Fruit fly (Drosophila melanogaster) whole organism, embryonic: ENCODE data around the gene Ppi1.
A peak's percentile ranks its signal among the peaks of the same experiment; 100 is the strongest.

Experiments used
- Atf-2 ChIP-seq: fragments of 200-800 bp; sonication (Bioruptor generic); optimal IDR thresholded peaks from 2 replicates; lab custom pipeline; 2016; ENCODE audit warnings: missing biosample characterization, missing genetic modification characterization
- CG10462 ChIP-seq: fragments of 200-800 bp; sonication (Bioruptor generic); optimal IDR thresholded peaks from 2 replicates; lab custom pipeline; 2016; ENCODE audit warnings: missing biosample characterization, missing genetic modification characterization
- CG10654 ChIP-seq: fragments of 200-800 bp; sonication (Bioruptor generic); optimal IDR thresholded peaks from 2 replicates; lab custom pipeline; 2016; ENCODE audit warnings: missing biosample characterization, missing genetic modification characterization
- CG10979 ChIP-seq: fragments of 200-800 bp; sonication (Bioruptor generic); optimal IDR thresholded peaks from 2 replicates; lab custom pipeline; 2018; ENCODE audit warnings: missing biosample characterization, mild to moderate bottlenecking, missing genetic modification characterization, moderate library complexity
- CG12104 ChIP-seq: fragments of 200-800 bp; sonication (Bioruptor generic); optimal IDR thresholded peaks from 3 replicates; lab custom pipeline; 2016; ENCODE audit warnings: missing biosample characterization, missing genetic modification characterization
- CG13775 ChIP-seq: fragments of 200-800 bp; sonication (Bioruptor generic); optimal IDR thresholded peaks from 3 replicates; lab custom pipeline; 2017; ENCODE audit warnings: missing biosample characterization, mild to moderate bottlenecking, missing genetic modification characterization
- CG14965 ChIP-seq: fragments of 200-800 bp; sonication (Bioruptor generic); optimal IDR thresholded peaks from 2 replicates; lab custom pipeline; 2016; ENCODE audit warnings: missing biosample characterization, missing genetic modification characterization, borderline replicate concordance
- CG1603 ChIP-seq: fragments of 200-800 bp; sonication (Bioruptor generic); optimal IDR thresholded peaks from 2 replicates; lab custom pipeline; 2019; ENCODE audit warnings: missing biosample characterization, mild to moderate bottlenecking, missing genetic modification characterization, moderate library complexity
- CG18262 ChIP-seq: fragments of 200-800 bp; optimal IDR thresholded peaks from 3 replicates; lab custom pipeline; 2019; ENCODE audit warnings: missing biosample characterization, mild to moderate bottlenecking, missing genetic modification characterization, moderate library complexity
- CG18476 ChIP-seq: fragments of 200-800 bp; sonication (Bioruptor generic); optimal IDR thresholded peaks from 2 replicates; lab custom pipeline; 2016; ENCODE audit warnings: missing biosample characterization, mild to moderate bottlenecking, missing genetic modification characterization
- CG3726 ChIP-seq: fragments of 200-800 bp; sonication (Bioruptor generic); IDR thresholded peaks from 3 replicates; pipeline ENCODE4, ENCODE4 v1.3.6; 2022; ENCODE audit warnings: missing biosample characterization, missing genetic modification characterization
- CG4820 ChIP-seq: fragments of 200-800 bp; sonication (Bioruptor generic); optimal IDR thresholded peaks from 3 replicates; lab custom pipeline; 2016; ENCODE audit warnings: missing biosample characterization, missing genetic modification characterization
- CG5180 ChIP-seq: fragments of 200-800 bp; sonication (Bioruptor generic); optimal IDR thresholded peaks from 3 replicates; lab custom pipeline; 2017; ENCODE audit warnings: missing biosample characterization, missing genetic modification characterization, mild to moderate bottlenecking, moderate library complexity, missing genetic modification reagents
- CG6254 ChIP-seq: fragments of 200-800 bp; sonication (Bioruptor generic); optimal IDR thresholded peaks from 3 replicates; lab custom pipeline; 2017; ENCODE audit warnings: mild to moderate bottlenecking, missing biosample characterization, missing genetic modification reagents, missing genetic modification characterization
- Dad ChIP-seq: fragments of 200-800 bp; sonication (Bioruptor generic); optimal IDR thresholded peaks from 3 replicates; lab custom pipeline; 2016; ENCODE audit warnings: missing biosample characterization, missing genetic modification characterization
- Drgx ChIP-seq: fragments of 200-800 bp; sonication (Bioruptor generic); IDR thresholded peaks from 2 replicates; pipeline ENCODE4 v1.3.6; 2022; ENCODE audit warnings: missing biosample characterization, missing genetic modification characterization
- E2f1 ChIP-seq: fragments of 200-800 bp; sonication (Bioruptor generic); IDR thresholded peaks from 2 replicates; pipeline ENCODE4 v1.3.6; 2022; ENCODE audit warnings: missing biosample characterization, missing genetic modification characterization
- Fer3 ChIP-seq: fragments of 200-800 bp; sonication (Bioruptor generic); optimal IDR thresholded peaks from 2 replicates; lab custom pipeline; 2018; ENCODE audit warnings: missing biosample characterization, mild to moderate bottlenecking, missing genetic modification characterization, moderate library complexity
- HmgZ ChIP-seq: fragments of 200-800 bp; sonication (Bioruptor generic); optimal IDR thresholded peaks from 2 replicates; lab custom pipeline; 2018; ENCODE audit warnings: missing biosample characterization, mild to moderate bottlenecking, missing genetic modification characterization
- Kr ChIP-seq: fragments of 200-800 bp; sonication (Bioruptor generic); optimal IDR thresholded peaks from 2 replicates; lab custom pipeline; 2017; ENCODE audit warnings: missing biosample characterization, mild to moderate bottlenecking, missing genetic modification characterization
- Lim3 ChIP-seq: fragments of 200-800 bp; sonication (Bioruptor generic); IDR thresholded peaks from 2 replicates; pipeline ENCODE4 v1.3.6; 2022; ENCODE audit warnings: missing biosample characterization, missing genetic modification characterization
- Lpt ChIP-seq: fragments of >200 bp; optimal IDR thresholded peaks from 2 replicates; lab custom pipeline; 2018; ENCODE audit warnings: missing biosample characterization, missing genetic modification characterization
- Med ChIP-seq: fragments of 200-800 bp; sonication (Bioruptor generic); peaks from one replicate; lab custom pipeline; 2016; ENCODE audit warnings: missing biosample characterization, missing genetic modification characterization, mild to moderate bottlenecking, inconsistent platforms, moderate library complexity
- Opbp ChIP-seq: fragments of 200-800 bp; sonication (Bioruptor generic); IDR thresholded peaks from 3 replicates; pipeline ENCODE4 v1.3.6; 2022; ENCODE audit warnings: missing biosample characterization, missing genetic modification characterization; ENCODE audit not compliant: partially characterized antibody
- Rx ChIP-seq: fragments of 200-800 bp; sonication (Bioruptor generic); IDR thresholded peaks from 2 replicates; pipeline ENCODE4 v1.3.6; 2022; ENCODE audit warnings: missing biosample characterization, missing genetic modification characterization
- Xrp1 ChIP-seq: fragments of 200-800 bp; sonication (Bioruptor generic); IDR thresholded peaks from 2 replicates; pipeline ENCODE4 v1.3.6; 2022; ENCODE audit warnings: missing biosample characterization, missing genetic modification characterization
- abd-A ChIP-seq: fragments of 200-800 bp; sonication (Bioruptor generic); optimal IDR thresholded peaks from 3 replicates; lab custom pipeline; 2019; ENCODE audit warnings: missing biosample characterization, mild to moderate bottlenecking, missing genetic modification characterization, moderate library complexity
- al ChIP-seq: fragments of 200-800 bp; sonication (Bioruptor generic); IDR thresholded peaks from 2 replicates; pipeline ENCODE4 v1.3.6; 2022; ENCODE audit warnings: missing biosample characterization, missing genetic modification characterization
- cg ChIP-seq: fragments of 200-800 bp; sonication (Bioruptor generic); optimal IDR thresholded peaks from 3 replicates; lab custom pipeline; 2019; ENCODE audit warnings: missing biosample characterization, mild to moderate bottlenecking, missing genetic modification characterization, moderate library complexity
- ci ChIP-seq: fragments of 200-800 bp; sonication (Bioruptor generic); IDR thresholded peaks from 3 replicates; pipeline ENCODE4 v1.3.6; 2022; ENCODE audit warnings: missing biosample characterization, missing genetic modification characterization
- croc ChIP-seq: fragments of 200-800 bp; sonication (Bioruptor generic); conservative IDR thresholded peaks from 3 replicates; pipeline ENCODE4 v1.3.6; 2022; ENCODE audit warnings: missing biosample characterization, missing genetic modification characterization
- cwo ChIP-seq: fragments of 200-800 bp; sonication (Bioruptor generic); optimal IDR thresholded peaks from 3 replicates; lab custom pipeline; 2017; ENCODE audit warnings: missing biosample characterization, missing genetic modification characterization, mild to moderate bottlenecking, moderate library complexity, missing genetic modification reagents
- emc ChIP-seq: fragments of 200-800 bp; sonication (Bioruptor generic); optimal IDR thresholded peaks from 2 replicates; lab custom pipeline; 2016; ENCODE audit warnings: missing biosample characterization, missing genetic modification characterization
- exex ChIP-seq: fragments of 200-800 bp; sonication (Bioruptor generic); optimal IDR thresholded peaks from 4 replicates; lab custom pipeline; 2018; ENCODE audit warnings: missing biosample characterization, mild to moderate bottlenecking, missing genetic modification characterization, moderate library complexity
- fd102C ChIP-seq: fragments of 200-800 bp; sonication (Bioruptor generic); optimal IDR thresholded peaks from 2 replicates; lab custom pipeline; 2018; ENCODE audit warnings: missing biosample characterization, mild to moderate bottlenecking, missing genetic modification characterization, moderate library complexity
- fru ChIP-seq: fragments of >200 bp; optimal IDR thresholded peaks from 2 replicates; lab custom pipeline; 2017
- ftz-f1 ChIP-seq: fragments of 200-800 bp; sonication (Bioruptor generic); optimal IDR thresholded peaks from 2 replicates; lab custom pipeline; 2016; ENCODE audit warnings: missing biosample characterization, missing genetic modification characterization
- gro ChIP-seq: fragments of 200-800 bp; sonication (Bioruptor generic); optimal IDR thresholded peaks from 2 replicates; lab custom pipeline; 2016; ENCODE audit warnings: missing biosample characterization, missing genetic modification characterization
- jigr1 ChIP-seq: fragments of 200-800 bp; sonication (Bioruptor generic); IDR thresholded peaks from 3 replicates; pipeline ENCODE4 v1.3.6; 2022; ENCODE audit warnings: missing biosample characterization, missing genetic modification characterization
- lov ChIP-seq, 2 experiments: fragments of 200-800 bp in 1 of 2; fragments of >200 bp in 1 of 2; sonication (Bioruptor generic) in 1 of 2; IDR thresholded peaks in 1 of 2; optimal IDR thresholded peaks in 1 of 2; 2 replicates in 1 of 2; 3 replicates in 1 of 2; pipeline versions ENCODE4 v1.3.6 to Lab custom; 2017 to 2022; ENCODE audit warnings: missing biosample characterization in 1 of 2, missing genetic modification characterization in 1 of 2
- nerfin-1 ChIP-seq: fragments of 200-800 bp; sonication (Bioruptor generic); optimal IDR thresholded peaks from 3 replicates; lab custom pipeline; 2019; ENCODE audit warnings: missing biosample characterization, mild to moderate bottlenecking, missing genetic modification characterization, moderate library complexity
- nom ChIP-seq: fragments of 200-800 bp; sonication (Bioruptor generic); optimal IDR thresholded peaks from 2 replicates; lab custom pipeline; 2017; ENCODE audit warnings: missing biosample characterization, missing genetic modification characterization, mild to moderate bottlenecking, moderate library complexity, missing genetic modification reagents
- prd ChIP-seq, 3 experiments: fragments of >200 bp in 2 of 3; fragments of 200-800 bp in 1 of 3; sonication (Bioruptor generic) in 1 of 3; optimal IDR thresholded peaks in 2 of 3; IDR thresholded peaks in 1 of 3; 2 replicates in 2 of 3; 3 replicates in 1 of 3; pipeline versions ENCODE4 v1.3.6 to Lab custom; 2017 to 2022; ENCODE audit warnings: missing biosample characterization in 1 of 3, missing genetic modification characterization in 1 of 3
- psq ChIP-seq: fragments of 200-800 bp; sonication (Bioruptor generic); optimal IDR thresholded peaks from 2 replicates; lab custom pipeline; 2017; ENCODE audit warnings: missing biosample characterization, missing genetic modification characterization
- row ChIP-seq: fragments of 200-800 bp; sonication (Bioruptor generic); IDR thresholded peaks from 3 replicates; pipeline ENCODE4 v1.3.6; 2022; ENCODE audit warnings: missing biosample characterization, missing genetic modification characterization
- sima ChIP-seq: fragments of 200-800 bp; sonication (Bioruptor generic); optimal IDR thresholded peaks from 2 replicates; lab custom pipeline; 2016; ENCODE audit warnings: missing biosample characterization, missing genetic modification characterization
- slou ChIP-seq: fragments of 200-800 bp; sonication (Bioruptor generic); optimal IDR thresholded peaks from 3 replicates; lab custom pipeline; 2016; ENCODE audit warnings: missing biosample characterization, missing genetic modification characterization
- tna ChIP-seq: fragments of 200-800 bp; sonication (Bioruptor generic); IDR thresholded peaks from 2 replicates; pipeline ENCODE4 v1.3.6; 2022; ENCODE audit warnings: missing biosample characterization, missing genetic modification characterization; ENCODE audit not compliant: partially characterized antibody

Ppi1 gene

dm6 chr3R:30151300-30152109 is 22.6 kb upstream of the Ppi1 start, which contains the start of gene CG15529 (continued):
- TF ChIP-seq nerfin-1 (tag; lab: Kevin White, UChicago) = no peak
- TF ChIP-seq CG18476 (GFP tag; lab: Kevin White, UChicago) = no peak
- TF ChIP-seq row (GFP tag; lab: Robert Waterston, UW) = peak; percentile 18; the same call in 1 of the 3 replicates
- no peak; the same call in 2 of the 3 replicates for TF ChIP-seq croc (GFP tag; lab: Robert Waterston, UW)
- no peak for TF ChIP-seq CG14965 (GFP tag; lab: Kevin White, UChicago)
- no peak for TF ChIP-seq emc (GFP tag; lab: Kevin White, UChicago)
- no peak for TF ChIP-seq gro (GFP tag; lab: Kevin White, UChicago)
- 0 out of 2 replicates have a peak, but pooled peaks have one; percentile 18 for TF ChIP-seq al
- no peak for TF ChIP-seq jigr1 (GFP tag; lab: Robert Waterston, UW)
- TF ChIP-seq CG10654 (GFP tag; lab: Kevin White, UChicago) = no peak
- no peak for TF ChIP-seq Atf-2
- TF ChIP-seq HmgZ = no peak
- no peak for TF ChIP-seq CG1603 (tag; lab: Kevin White, UChicago)
- TF ChIP-seq sima (GFP tag; lab: Kevin White, UChicago) = no peak
- no peak for TF ChIP-seq ftz-f1 (GFP tag; lab: Kevin White, UChicago)
- no peak for TF ChIP-seq Fer3 (tag; lab: Kevin White, UChicago)
- TF ChIP-seq E2f1 (GFP tag; lab: Robert Waterston, UW) = no peak
- TF ChIP-seq cwo (GFP tag; lab: Kevin White, UChicago) = no peak
- TF ChIP-seq Lpt (GFP tag; lab: Kevin White, UChicago) = no peak
- no peak for TF ChIP-seq Kr
- TF ChIP-seq Lim3 = no peak
- TF ChIP-seq CG6254 (GFP tag; lab: Kevin White, UChicago) = no peak
- TF ChIP-seq cg (GFP tag; lab: Kevin White, UChicago) = no peak
- TF ChIP-seq Xrp1 (GFP tag; lab: Robert Waterston, UW) = 0 out of 2 replicates have a peak, but pooled peaks have one; percentile 19
- no peak for TF ChIP-seq lov (optimal IDR thresholded peaks at IDR 0.05; lab: Kevin White, UChicago)
- no peak for TF ChIP-seq lov (GFP tag; IDR thresholded peaks at IDR 0.05; lab: Robert Waterston, UW)
- no peak for TF ChIP-seq fd102C (GFP tag; lab: Kevin White, UChicago)
- TF ChIP-seq CG18262 (tag; lab: Kevin White, UChicago) = no peak
- TF ChIP-seq CG3726 (GFP tag; lab: Robert Waterston, UW) = no peak
- no peak for TF ChIP-seq abd-A
- no peak for TF ChIP-seq exex (tag; lab: Kevin White, UChicago)
- TF ChIP-seq Opbp (GFP tag; lab: Robert Waterston, UW) = no peak
- TF ChIP-seq CG10979 (tag; lab: Kevin White, UChicago) = no peak
- 0 out of 3 replicates have a peak, but pooled peaks have one; percentile 39 for TF ChIP-seq ci
- no peak for TF ChIP-seq CG13775 (GFP tag; lab: Kevin White, UChicago)
- TF ChIP-seq CG4820 = no peak
- no peak for TF ChIP-seq CG12104 (GFP tag; lab: Kevin White, UChicago)
- peak; percentile 60 for TF ChIP-seq nom (GFP tag; lab: Kevin White, UChicago)
- peak; percentile 15 for TF ChIP-seq Med
- TF ChIP-seq psq (GFP tag; lab: Kevin White, UChicago) = no peak
- TF ChIP-seq CG5180 = no peak
- no peak for TF ChIP-seq slou (GFP tag; lab: Kevin White, UChicago)
- TF ChIP-seq Dad (GFP tag; lab: Kevin White, UChicago) = no peak
- no peak for TF ChIP-seq Rx
- no peak for TF ChIP-seq prd (optimal IDR thresholded peaks at IDR 0.05; lab: Kevin White, UChicago)
- TF ChIP-seq prd (GFP tag; IDR thresholded peaks at IDR 0.05; lab: Robert Waterston, UW) = peak; percentile 32; the same call in 1 of the 3 replicates
- peak; percentile 74 for TF ChIP-seq Drgx (GFP tag; lab: Robert Waterston, UW)
- TF ChIP-seq CG10462 = no peak
- TF ChIP-seq fru (lab: Kevin White, UChicago) = no peak
- TF ChIP-seq tna (GFP tag; lab: Robert Waterston, UW) = no peak
